Fruit fly (Drosophila melanogaster) whole organism, embryonic: ENCODE results near the gene rasp.

ENCODE experiments used
- Aef1 ChIP-seq: fragments of 200-800 bp; sonication (Bioruptor generic); IDR thresholded peaks from 3 replicates; pipeline ENCODE4 v1.3.6; 2022; ENCODE audit warnings: missing biosample characterization, missing genetic modification characterization
- CG11093 ChIP-seq: fragments of 200-800 bp; sonication (Bioruptor generic); IDR thresholded peaks from 3 replicates; pipeline ENCODE4 v1.3.6; 2022; ENCODE audit warnings: missing biosample characterization, missing genetic modification characterization
- CG11504 ChIP-seq: fragments of 200-800 bp; sonication (Bioruptor generic); optimal IDR thresholded peaks from 3 replicates; lab custom pipeline; 2019; ENCODE audit warnings: missing biosample characterization, mild to moderate bottlenecking, missing genetic modification characterization, moderate library complexity
- CG12299 ChIP-seq: fragments of 200-800 bp; sonication (Bioruptor generic); optimal IDR thresholded peaks from 2 replicates; lab custom pipeline; 2018; ENCODE audit warnings: missing biosample characterization, mild to moderate bottlenecking, missing genetic modification characterization
- CG1233 ChIP-seq: fragments of 200-800 bp; sonication (Bioruptor generic); optimal IDR thresholded peaks from 4 replicates; lab custom pipeline; 2018; ENCODE audit warnings: missing biosample characterization, mild to moderate bottlenecking, missing genetic modification characterization
- CG12391 ChIP-seq: fragments of 200-800 bp; sonication (Bioruptor generic); optimal IDR thresholded peaks from 3 replicates; lab custom pipeline; 2018; ENCODE audit warnings: missing biosample characterization, mild to moderate bottlenecking, missing genetic modification characterization, moderate library complexity
- CG13296 ChIP-seq: fragments of 200-800 bp; sonication (Bioruptor generic); optimal IDR thresholded peaks from 3 replicates; lab custom pipeline; 2018; ENCODE audit warnings: missing biosample characterization, mild to moderate bottlenecking, missing genetic modification characterization
- CG13775 ChIP-seq: fragments of 200-800 bp; sonication (Bioruptor generic); optimal IDR thresholded peaks from 3 replicates; lab custom pipeline; 2017; ENCODE audit warnings: missing biosample characterization, mild to moderate bottlenecking, missing genetic modification characterization
- CG17829 ChIP-seq: fragments of 200-800 bp; optimal IDR thresholded peaks from 2 replicates; lab custom pipeline; 2019; ENCODE audit warnings: missing biosample characterization, mild to moderate bottlenecking, missing genetic modification characterization, moderate library complexity
- CG2116 ChIP-seq: fragments of 200-800 bp; sonication (Bioruptor generic); optimal IDR thresholded peaks from 3 replicates; lab custom pipeline; 2018; ENCODE audit warnings: missing biosample characterization, mild to moderate bottlenecking, missing genetic modification characterization
- CG2202 ChIP-seq: fragments of 200-800 bp; sonication (Bioruptor generic); optimal IDR thresholded peaks from 2 replicates; lab custom pipeline; 2018; ENCODE audit warnings: missing biosample characterization, mild to moderate bottlenecking, missing genetic modification characterization
- CG4328 ChIP-seq: fragments of 200-800 bp; sonication (Bioruptor generic); optimal IDR thresholded peaks from 3 replicates; lab custom pipeline; 2017; ENCODE audit warnings: missing biosample characterization, missing genetic modification reagents, missing genetic modification characterization
- CG4707 ChIP-seq: fragments of 200-800 bp; sonication (Bioruptor generic); optimal IDR thresholded peaks from 2 replicates; lab custom pipeline; 2018; ENCODE audit warnings: missing biosample characterization, mild to moderate bottlenecking, missing genetic modification characterization, moderate library complexity
- CG6654 ChIP-seq: fragments of 200-800 bp; sonication (Bioruptor generic); optimal IDR thresholded peaks from 2 replicates; lab custom pipeline; 2017; ENCODE audit warnings: missing biosample characterization, mild to moderate bottlenecking, missing genetic modification characterization
- CG7987 ChIP-seq: fragments of 200-800 bp; sonication (Bioruptor generic); optimal IDR thresholded peaks from 2 replicates; lab custom pipeline; 2018; ENCODE audit warnings: missing biosample characterization, mild to moderate bottlenecking, missing genetic modification characterization, moderate library complexity
- CG8924 ChIP-seq: fragments of 200-800 bp; optimal IDR thresholded peaks from 3 replicates; lab custom pipeline; 2019; ENCODE audit warnings: missing biosample characterization, mild to moderate bottlenecking, missing genetic modification characterization, moderate library complexity
- CG8944 ChIP-seq: fragments of 200-800 bp; sonication (Bioruptor generic); optimal IDR thresholded peaks from 3 replicates; lab custom pipeline; 2016; ENCODE audit warnings: missing biosample characterization, missing genetic modification characterization
- CG9727 ChIP-seq: fragments of 200-800 bp; sonication (Bioruptor generic); optimal IDR thresholded peaks from 3 replicates; lab custom pipeline; 2017; ENCODE audit warnings: missing biosample characterization, mild to moderate bottlenecking, missing genetic modification characterization
- Chrac-16 ChIP-seq: fragments of 200-800 bp; sonication (Bioruptor generic); optimal IDR thresholded peaks from 3 replicates; lab custom pipeline; 2016; ENCODE audit warnings: missing biosample characterization, missing genetic modification characterization
- Elba2 ChIP-seq: fragments of 200-800 bp; sonication (Bioruptor generic); optimal IDR thresholded peaks from 3 replicates; lab custom pipeline; 2016; ENCODE audit warnings: missing biosample characterization, missing genetic modification characterization
- HLHmδ ChIP-seq: fragments of 200-800 bp; sonication (Bioruptor generic); optimal IDR thresholded peaks from 2 replicates; lab custom pipeline; 2018; ENCODE audit warnings: missing biosample characterization, mild to moderate bottlenecking, missing genetic modification characterization, moderate library complexity
- HmgZ ChIP-seq: fragments of 200-800 bp; sonication (Bioruptor generic); optimal IDR thresholded peaks from 2 replicates; lab custom pipeline; 2018; ENCODE audit warnings: missing biosample characterization, mild to moderate bottlenecking, missing genetic modification characterization
- NC2β ChIP-seq: fragments of 200-800 bp; sonication (Bioruptor generic); optimal IDR thresholded peaks from 2 replicates; lab custom pipeline; 2016; ENCODE audit warnings: missing biosample characterization, missing genetic modification characterization
- Ptx1 ChIP-seq: fragments of 200-800 bp; sonication (Bioruptor generic); IDR thresholded peaks from 2 replicates; pipeline ENCODE4 v1.3.6; 2022; ENCODE audit warnings: missing biosample characterization, missing genetic modification characterization
- Six4 ChIP-seq: fragments of 200-800 bp; sonication (Bioruptor generic); optimal IDR thresholded peaks from 2 replicates; lab custom pipeline; 2016; ENCODE audit warnings: missing biosample characterization, missing genetic modification characterization
- Ssrp ChIP-seq: fragments of 200-800 bp; sonication (Bioruptor generic); optimal IDR thresholded peaks from 2 replicates; lab custom pipeline; 2018; ENCODE audit warnings: missing biosample characterization, mild to moderate bottlenecking, missing genetic modification characterization, moderate library complexity
- YL-1 ChIP-seq: fragments of 200-800 bp; sonication (Bioruptor generic); optimal IDR thresholded peaks from 3 replicates; lab custom pipeline; 2017; ENCODE audit warnings: missing biosample characterization, mild to moderate bottlenecking, missing genetic modification characterization
- amos ChIP-seq: fragments of 200-800 bp; sonication (Bioruptor generic); IDR thresholded peaks from 2 replicates; pipeline ENCODE4 v1.3.6; 2022; ENCODE audit warnings: missing biosample characterization, missing genetic modification characterization; ENCODE audit not compliant: partially characterized antibody
- az2 ChIP-seq: fragments of 200-800 bp; sonication (Bioruptor generic); optimal IDR thresholded peaks from 3 replicates; lab custom pipeline; 2016; ENCODE audit warnings: missing biosample characterization, missing genetic modification characterization
- bsh ChIP-seq, 2 experiments: fragments of 200-800 bp; sonication (Bioruptor generic); optimal IDR thresholded peaks; 2 replicates each; lab custom pipeline; 2017 to 2018; ENCODE audit warnings: mild to moderate bottlenecking in 2 of 2, missing biosample characterization in 2 of 2, missing genetic modification characterization in 2 of 2, moderate library complexity in 1 of 2
- dan ChIP-seq: fragments of 200-800 bp; sonication (Bioruptor generic); IDR thresholded peaks from 2 replicates; pipeline ENCODE4 v1.3.6; 2022; ENCODE audit warnings: missing biosample characterization, missing genetic modification characterization
- dpn ChIP-seq, 2 experiments: fragments of 200-800 bp; sonication (Bioruptor generic); optimal IDR thresholded peaks; 3 replicates each; lab custom pipeline; 2016; ENCODE audit warnings: missing biosample characterization in 2 of 2, missing genetic modification characterization in 2 of 2
- gcm ChIP-seq: fragments of 200-800 bp; sonication (Bioruptor generic); optimal IDR thresholded peaks from 2 replicates; lab custom pipeline; 2019; ENCODE audit warnings: missing biosample characterization, mild to moderate bottlenecking, missing genetic modification characterization, moderate library complexity
- gcm2 ChIP-seq: fragments of 200-800 bp; sonication (Bioruptor generic); optimal IDR thresholded peaks from 2 replicates; lab custom pipeline; 2016; ENCODE audit warnings: missing biosample characterization, missing genetic modification characterization
- hbn ChIP-seq: fragments of 200-800 bp; sonication (Bioruptor generic); IDR thresholded peaks from 2 replicates; pipeline ENCODE4 v1.3.6; 2022; ENCODE audit warnings: missing biosample characterization, missing genetic modification characterization; ENCODE audit not compliant: partially characterized antibody
- jigr1 ChIP-seq: fragments of 200-800 bp; sonication (Bioruptor generic); IDR thresholded peaks from 3 replicates; pipeline ENCODE4 v1.3.6; 2022; ENCODE audit warnings: missing biosample characterization, missing genetic modification characterization
- jumu ChIP-seq: fragments of 200-800 bp; sonication (Bioruptor generic); optimal IDR thresholded peaks from 3 replicates; lab custom pipeline; 2016; ENCODE audit warnings: missing biosample characterization, missing genetic modification characterization
- lab ChIP-seq: fragments of 200-800 bp; sonication (Bioruptor generic); optimal IDR thresholded peaks from 3 replicates; lab custom pipeline; 2017; ENCODE audit warnings: missing biosample characterization, missing genetic modification characterization, mild to moderate bottlenecking, moderate library complexity, missing genetic modification reagents
- lilli ChIP-seq: fragments of 200-800 bp; sonication (Bioruptor generic); optimal IDR thresholded peaks from 3 replicates; lab custom pipeline; 2016; ENCODE audit warnings: missing biosample characterization, missing genetic modification characterization
- nau ChIP-seq: fragments of 200-800 bp; sonication (Bioruptor generic); optimal IDR thresholded peaks from 3 replicates; lab custom pipeline; 2017; ENCODE audit warnings: missing biosample characterization, mild to moderate bottlenecking, missing genetic modification characterization, missing genetic modification reagents
- otp ChIP-seq: fragments of 200-800 bp; sonication (Bioruptor generic); IDR thresholded peaks from 3 replicates; pipeline ENCODE4, ENCODE4 v1.3.6; 2022; ENCODE audit warnings: missing biosample characterization, missing genetic modification characterization
- pfk ChIP-seq: fragments of 200-800 bp; sonication (Bioruptor generic); optimal IDR thresholded peaks from 2 replicates; lab custom pipeline; 2018; ENCODE audit warnings: missing biosample characterization, mild to moderate bottlenecking, missing genetic modification characterization, moderate library complexity
- sens ChIP-seq: fragments of 200-800 bp; sonication (Bioruptor generic); peaks from one replicate; lab custom pipeline; 2016; ENCODE audit warnings: missing biosample characterization, missing genetic modification characterization
- sima ChIP-seq: fragments of 200-800 bp; sonication (Bioruptor generic); optimal IDR thresholded peaks from 2 replicates; lab custom pipeline; 2016; ENCODE audit warnings: missing biosample characterization, missing genetic modification characterization
- slbo ChIP-seq: fragments of 200-800 bp; sonication (Bioruptor generic); IDR thresholded peaks from 2 replicates; pipeline ENCODE4 v1.3.6; 2022; ENCODE audit warnings: missing biosample characterization, missing genetic modification characterization
- stwl ChIP-seq: fragments of 200-800 bp; sonication (Bioruptor generic); optimal IDR thresholded peaks from 3 replicates; lab custom pipeline; 2018; ENCODE audit warnings: missing biosample characterization, mild to moderate bottlenecking, missing genetic modification characterization, moderate library complexity
- toy ChIP-seq: fragments of 200-800 bp; sonication (Bioruptor generic); IDR thresholded peaks from 2 replicates; pipeline ENCODE4 v1.3.6; 2022; ENCODE audit warnings: missing biosample characterization, missing genetic modification characterization
- trem ChIP-seq: fragments of 200-800 bp; optimal IDR thresholded peaks from 3 replicates; lab custom pipeline; 2019; ENCODE audit warnings: missing biosample characterization, mild to moderate bottlenecking, missing genetic modification characterization, moderate library complexity
- zfh2 ChIP-seq: fragments of 200-800 bp; sonication (Bioruptor generic); optimal IDR thresholded peaks from 2 replicates; lab custom pipeline; 2016; ENCODE audit warnings: missing biosample characterization, missing genetic modification characterization

The rasp gene

DNA sequence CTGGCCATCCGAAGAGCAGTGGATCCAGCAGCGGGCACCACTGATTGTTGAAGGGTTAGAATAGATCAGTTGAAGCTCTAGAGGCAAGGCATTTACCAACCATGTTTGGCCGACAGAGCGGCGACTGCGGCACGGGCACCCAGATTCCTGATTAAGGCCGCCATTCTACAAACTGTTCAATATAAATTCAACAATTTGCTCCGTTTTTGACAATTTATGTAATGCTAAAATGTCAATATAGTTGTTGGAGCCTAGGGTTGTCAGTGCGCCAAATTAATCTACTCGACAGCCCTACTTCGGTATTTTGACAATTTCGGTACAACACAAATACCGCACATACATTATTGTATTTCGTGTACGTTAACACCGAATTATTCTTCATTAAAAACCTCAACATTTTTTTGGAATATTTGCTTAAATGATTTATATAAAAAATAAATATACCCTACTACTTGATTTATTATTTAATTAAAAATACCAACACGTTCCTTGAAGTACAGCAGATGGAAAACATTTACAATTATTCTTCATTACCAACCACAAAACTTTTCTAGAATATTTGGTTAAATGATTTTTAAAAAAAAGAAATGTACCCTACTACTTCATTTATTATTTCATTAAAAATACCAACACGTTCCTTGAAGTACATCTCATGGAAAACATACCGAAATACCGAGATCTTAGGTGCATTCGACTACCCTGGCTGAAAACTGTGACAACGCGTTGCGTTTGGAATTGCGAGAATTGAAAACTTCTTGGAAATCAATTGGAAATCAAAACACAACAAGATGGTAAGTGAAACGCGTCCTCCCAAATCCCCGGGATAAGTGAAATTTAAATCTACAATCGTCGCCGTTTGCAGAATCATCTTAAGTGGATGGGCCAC, 2.4 kb upstream of the rasp start, which contains the start of the genes ND-30 and CG15812 (continued):
- no peak for TF ChIP-seq CG11504 (tag; lab: Kevin White, UChicago)
- no peak for TF ChIP-seq CG2202 (tag; lab: Kevin White, UChicago)
- TF ChIP-seq CG11093, result no peak
- no peak for TF ChIP-seq CG7987 (GFP tag; lab: Kevin White, UChicago)
- TF ChIP-seq jigr1 (GFP tag; lab: Robert Waterston, UW), result no peak
- TF ChIP-seq gcm2, result no peak
- no peak for TF ChIP-seq toy (GFP tag; lab: Robert Waterston, UW)
- TF ChIP-seq jumu (GFP tag; lab: Kevin White, UChicago), result no peak
- no peak for TF ChIP-seq CG4328 (GFP tag; lab: Kevin White, UChicago)
- TF ChIP-seq Elba2 (GFP tag; lab: Kevin White, UChicago), result peak; percentile 95
- TF ChIP-seq NC2β, result no peak
- no peak for TF ChIP-seq CG1233
- no peak for TF ChIP-seq CG8944 (GFP tag; lab: Kevin White, UChicago)
- no peak for TF ChIP-seq HLHmδ (GFP tag; lab: Kevin White, UChicago)
- TF ChIP-seq CG8924, result peak; percentile 51
- TF ChIP-seq CG13296, result no peak
- no peak for TF ChIP-seq zfh2 (GFP tag; lab: Kevin White, UChicago)
- peak; percentile 46 for TF ChIP-seq stwl (tag; lab: Kevin White, UChicago)
- peak in 1 of 2 experiments; percentile 1 for TF ChIP-seq dpn (GFP tag; optimal IDR thresholded peaks at IDR 0.05; lab: Kevin White, UChicago)
- peak; percentile 58 for TF ChIP-seq CG12391 (tag; lab: Kevin White, UChicago)
- no peak for TF ChIP-seq Aef1
- peak; percentile 6 for TF ChIP-seq CG13775 (GFP tag; lab: Kevin White, UChicago)
- peak; percentile 41 for TF ChIP-seq YL-1
- peak; percentile 7; the same call in 1 of the 2 replicates for TF ChIP-seq amos
- peak; percentile 19 for TF ChIP-seq Chrac-16 (GFP tag; lab: Kevin White, UChicago)
- TF ChIP-seq slbo, result no peak; the same call in 1 of the 2 replicates
- TF ChIP-seq Ssrp, result peak; percentile 10
- no peak for TF ChIP-seq sima
- peak; percentile 39 for TF ChIP-seq CG2116
- no peak for TF ChIP-seq lab
- TF ChIP-seq bsh (GFP tag; optimal IDR thresholded peaks at IDR 0.05; lab: Kevin White, UChicago), result no peak
- TF ChIP-seq CG4707, result no peak
- peak; percentile 94 for TF ChIP-seq pfk (GFP tag; lab: Kevin White, UChicago)
- TF ChIP-seq trem (tag; lab: Kevin White, UChicago), result peak; percentile 35
- no peak for TF ChIP-seq Six4 (GFP tag; lab: Kevin White, UChicago)
- peak; percentile 11 for TF ChIP-seq lilli
- TF ChIP-seq CG6654 (GFP tag; lab: Kevin White, UChicago), result no peak
- TF ChIP-seq CG17829 (tag; lab: Kevin White, UChicago), result peak; percentile 46
- no peak for TF ChIP-seq gcm (GFP tag; lab: Kevin White, UChicago)
- TF ChIP-seq sens, result peak; percentile 87
- TF ChIP-seq otp (GFP tag; lab: Robert Waterston, UW), result no peak
- TF ChIP-seq Ptx1 (GFP tag; lab: Robert Waterston, UW), result no peak
- TF ChIP-seq CG12299 (tag; lab: Kevin White, UChicago), result no peak
- no peak for TF ChIP-seq dan (GFP tag; lab: Robert Waterston, UW)
- TF ChIP-seq HmgZ (tag; lab: Kevin White, UChicago), result no peak
- no peak for TF ChIP-seq hbn (GFP tag; lab: Robert Waterston, UW)
- TF ChIP-seq az2, result peak; percentile 25
- peak; percentile 4 for TF ChIP-seq CG9727 (GFP tag; lab: Kevin White, UChicago)
- no peak for TF ChIP-seq nau (GFP tag; lab: Kevin White, UChicago)
